Fruit fly (Drosophila melanogaster): ENCODE data around the gene Desat1.

DNA sequence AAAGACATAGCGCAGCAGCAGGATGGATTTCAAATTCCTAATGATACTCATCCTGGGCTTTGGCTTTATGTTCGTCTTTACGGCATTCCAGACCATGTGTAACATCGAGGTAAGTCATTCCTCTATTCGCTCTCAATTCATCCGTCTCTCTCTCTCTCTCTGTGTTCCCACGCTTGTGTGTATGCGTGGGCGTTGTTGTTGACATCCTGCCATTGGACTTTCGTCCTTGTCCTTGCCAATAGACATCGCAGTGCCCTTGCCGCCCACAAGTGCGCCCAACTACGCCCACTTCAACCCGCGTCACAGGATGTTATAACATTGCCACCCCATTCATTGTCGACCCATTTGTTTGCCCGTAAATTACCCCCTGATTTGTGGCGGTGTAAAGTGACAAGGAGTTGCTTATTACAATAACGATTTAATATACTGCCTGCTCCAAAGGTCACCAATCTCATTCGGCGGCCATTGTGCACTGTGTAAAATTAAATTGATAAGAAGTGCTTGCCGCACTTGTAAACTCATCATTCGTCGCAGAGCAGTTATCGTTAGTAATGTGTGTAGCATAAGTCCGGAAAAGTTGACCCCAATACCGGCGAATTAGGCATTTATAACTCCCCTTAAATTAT, 10.3 kb downstream of the Desat1 start:
- TF ChIP-seq usp (GFP tag; optimal IDR thresholded peaks at IDR 0.05) (no peak), psq (GFP tag; optimal IDR thresholded peaks at IDR 0.05) (no peak), Rel (GFP tag; optimal IDR thresholded peaks at IDR 0.05) (no peak), Rel (tag; optimal IDR thresholded peaks at IDR 0.05) (no peak), Dif (GFP tag; optimal IDR thresholded peaks at IDR 0.05; ENCODE audit: partially characterized antibody) (no peak), br (GFP tag; optimal IDR thresholded peaks at IDR 0.05) (no peak), Sp1 (GFP tag; optimal IDR thresholded peaks at IDR 0.05) (no peak)

Data from whole organism, wandering third instar larva.